Worm (Caenorhabditis elegans): ENCODE results near the gene str-168.

Gene str-168

DNA sequence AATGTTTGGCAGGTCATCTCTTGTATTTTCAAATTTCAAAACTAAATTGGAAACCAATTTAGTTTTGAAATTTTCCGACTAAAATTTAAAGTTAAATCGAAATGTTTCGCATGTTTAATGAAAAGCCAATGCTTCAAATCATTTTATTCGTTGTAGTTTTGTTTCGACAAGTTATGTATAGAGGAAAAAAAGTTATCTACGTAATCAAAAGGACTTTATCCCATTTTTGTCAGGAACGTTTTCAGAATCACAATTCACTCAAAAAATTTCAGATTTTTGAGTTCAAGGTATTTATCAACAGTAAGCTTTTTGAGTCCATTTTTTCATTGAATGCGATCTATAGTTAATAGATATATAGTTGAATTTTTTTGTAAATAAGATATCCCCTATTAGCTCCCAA lies at the start of gene str-168:
Gene str-168, plus strand, starts transcription at position 301 of the 400 bp plus-strand sequence.
- no peak for TF ChIP-seq snpc-4 (tag; optimal IDR thresholded peaks at IDR 0.05)
- no peak for TF ChIP-seq lin-13 (tag; optimal IDR thresholded peaks at IDR 0.05)
- TF ChIP-seq blmp-1 (tag; optimal IDR thresholded peaks at IDR 0.05): no peak

DNA sequence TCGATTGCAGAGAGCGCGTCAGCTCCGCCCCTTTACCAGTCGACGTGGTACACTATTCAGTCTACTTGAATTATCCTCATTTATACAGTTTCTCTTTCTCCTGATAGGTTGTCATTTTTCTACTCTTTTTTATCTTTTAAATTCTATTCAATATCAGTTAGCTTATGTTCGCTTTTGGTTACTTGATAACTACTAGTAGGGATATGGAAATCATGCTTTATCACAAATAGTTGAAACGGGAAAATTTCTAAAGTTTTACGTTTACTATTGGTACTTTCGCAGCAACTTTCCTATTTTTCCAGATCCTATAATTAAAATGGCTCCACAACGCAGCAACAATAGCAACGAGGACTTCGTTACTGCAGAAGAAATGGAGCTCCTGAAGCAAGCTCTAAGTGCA lies 49.2 kb upstream of the str-168 start, which contains the start of gene sgnh-1:
Gene sgnh-1, plus strand, starts transcription at position 301 of the 400 bp plus-strand sequence.
- no peak for TF ChIP-seq mep-1 (tag; optimal IDR thresholded peaks at IDR 0.05)
- no peak for TF ChIP-seq nhr-76 (tag; optimal IDR thresholded peaks at IDR 0.05)
- TF ChIP-seq elt-3 (tag; optimal IDR thresholded peaks at IDR 0.05): no peak
- TF ChIP-seq nhr-237 (tag; optimal IDR thresholded peaks at IDR 0.05): no peak
- TF ChIP-seq hlh-1 (tag; optimal IDR thresholded peaks at IDR 0.05): no peak
- TF ChIP-seq unc-39 (tag; optimal IDR thresholded peaks at IDR 0.05): no peak
- no peak for TF ChIP-seq flh-1 (GFP tag; optimal IDR thresholded peaks at IDR 0.05)
- no peak for TF ChIP-seq ceh-39 (tag; optimal IDR thresholded peaks at IDR 0.05)
- no peak for TF ChIP-seq unc-120 (tag; optimal IDR thresholded peaks at IDR 0.05; ENCODE audit: poor library complexity, severe bottlenecking)
- no peak for TF ChIP-seq nhr-2 (tag; optimal IDR thresholded peaks at IDR 0.05)
- no peak for TF ChIP-seq nhr-28 (tag; optimal IDR thresholded peaks at IDR 0.05)
- no peak for TF ChIP-seq ceh-43 (GFP tag; optimal IDR thresholded peaks at IDR 0.05)
- no peak for TF ChIP-seq pha-4 (tag; optimal IDR thresholded peaks at IDR 0.05)
- TF ChIP-seq lin-32 (GFP tag; optimal IDR thresholded peaks at IDR 0.05): no peak
- no peak for TF ChIP-seq sptf-1 (tag; optimal IDR thresholded peaks at IDR 0.05)

DNA sequence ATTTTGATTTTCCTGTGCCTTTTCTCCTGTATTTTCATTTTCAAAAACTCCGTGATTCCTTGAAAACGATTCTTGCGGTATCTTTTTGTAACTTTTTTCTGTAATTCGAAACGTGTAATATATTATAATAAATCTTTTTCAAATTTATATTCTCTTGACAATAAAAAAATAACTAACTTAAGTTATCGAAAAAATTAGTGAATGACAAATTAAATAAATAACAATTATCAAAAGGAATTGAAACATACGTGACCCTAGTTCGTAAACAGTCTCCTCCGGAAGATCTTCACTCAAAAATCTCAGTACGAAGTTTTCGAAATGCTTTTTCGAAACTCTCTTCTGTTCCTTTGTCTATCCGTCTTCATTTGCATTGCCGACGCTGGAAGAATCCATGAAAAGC lies 48.2 kb upstream of the str-168 start, which contains the start of gene T08B6.9:
Gene T08B6.9, plus strand, starts transcription at position 301 of the 400 bp plus-strand sequence.
- TF ChIP-seq hlh-1 (tag; optimal IDR thresholded peaks at IDR 0.05) (no peak), ceh-83 (GFP tag; optimal IDR thresholded peaks at IDR 0.05) (no peak), M03D4.4 (tag; optimal IDR thresholded peaks at IDR 0.05) (no peak), nhr-2 (tag; optimal IDR thresholded peaks at IDR 0.05) (no peak)

DNA sequence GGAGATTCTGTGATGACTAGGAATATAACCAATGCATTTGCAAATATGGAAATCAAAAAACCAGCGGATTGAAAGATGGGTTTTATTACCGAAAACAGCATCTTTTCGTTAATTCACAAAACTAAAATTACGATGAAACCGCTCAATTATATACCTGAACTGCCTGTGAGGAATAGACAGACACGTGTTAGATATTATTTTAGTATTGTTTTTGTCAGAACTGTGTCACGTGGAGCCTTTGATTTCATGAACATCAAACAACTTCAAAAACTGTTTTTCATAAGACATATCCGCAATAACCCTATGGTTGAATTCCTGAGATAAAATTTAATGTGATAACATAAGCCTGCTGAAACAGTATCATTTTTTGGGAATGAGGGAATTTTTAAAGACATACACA lies 34.8 kb upstream of the str-168 start, which contains the start of gene str-161:
Gene str-161, minus strand, starts transcription at position 101 of the 400 bp plus-strand sequence.
- TF ChIP-seq ham-2 (GFP tag; optimal IDR thresholded peaks at IDR 0.05) (no peak), nhr-12 (tag; optimal IDR thresholded peaks at IDR 0.05) (no peak), hlh-1 (tag; optimal IDR thresholded peaks at IDR 0.05) (no peak), nhr-237 (tag; optimal IDR thresholded peaks at IDR 0.05) (no peak), unc-120 (tag; optimal IDR thresholded peaks at IDR 0.05; ENCODE audit: poor library complexity, severe bottlenecking) (no peak), sem-2 (GFP tag; optimal IDR thresholded peaks at IDR 0.05) (no peak), ceh-83 (GFP tag; optimal IDR thresholded peaks at IDR 0.05) (no peak), ztf-11 (tag; optimal IDR thresholded peaks at IDR 0.05) (no peak), ces-1 (GFP tag; optimal IDR thresholded peaks at IDR 0.05) (no peak), unc-39 (tag; optimal IDR thresholded peaks at IDR 0.05) (no peak), zip-8 (tag; optimal IDR thresholded peaks at IDR 0.05) (no peak), unc-62 (GFP tag; optimal IDR thresholded peaks at IDR 0.05) (no peak), pha-4 (tag; optimal IDR thresholded peaks at IDR 0.05) (no peak), snpc-4 (tag; optimal IDR thresholded peaks at IDR 0.05) (no peak)

DNA sequence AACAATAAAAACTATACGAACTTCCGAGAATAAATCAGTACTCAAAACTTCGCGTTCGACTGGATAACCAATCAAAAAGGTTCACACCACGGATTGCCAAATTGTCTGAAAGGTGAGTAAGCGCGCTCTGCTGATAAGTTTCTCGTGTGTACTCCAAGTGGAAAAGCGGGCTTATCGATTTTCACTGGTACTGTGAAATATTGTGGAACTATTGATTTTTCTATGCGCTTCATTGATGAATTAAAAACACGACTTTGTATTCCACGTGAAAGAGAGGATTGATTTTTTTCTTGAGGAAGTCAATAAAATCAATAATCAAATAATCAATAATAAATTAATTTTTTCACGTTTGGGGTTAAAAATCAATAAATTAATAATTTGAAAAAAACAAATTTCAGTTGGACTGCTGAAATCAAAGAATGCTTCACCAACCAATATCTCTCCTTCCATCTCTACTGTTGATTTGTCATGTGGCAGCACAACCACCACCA lies 33.1 kb upstream of the str-168 start, which contains the start of gene T08B6.4:
Gene T08B6.4, plus strand, starts transcription at position 51 of the 491 bp plus-strand sequence.
- TF ChIP-seq hlh-1 (tag; optimal IDR thresholded peaks at IDR 0.05): no peak
- no peak for TF ChIP-seq drap-1 (GFP tag; optimal IDR thresholded peaks at IDR 0.05)
- no peak for TF ChIP-seq ztf-11 (tag; optimal IDR thresholded peaks at IDR 0.05)
- no peak for TF ChIP-seq nhr-76 (tag; optimal IDR thresholded peaks at IDR 0.05)
- no peak for TF ChIP-seq ham-2 (GFP tag; optimal IDR thresholded peaks at IDR 0.05)
- no peak for TF ChIP-seq ceh-39 (tag; optimal IDR thresholded peaks at IDR 0.05)
- no peak for TF ChIP-seq cnd-1 (tag; optimal IDR thresholded peaks at IDR 0.05)
- no peak for TF ChIP-seq mep-1 (tag; optimal IDR thresholded peaks at IDR 0.05)

DNA sequence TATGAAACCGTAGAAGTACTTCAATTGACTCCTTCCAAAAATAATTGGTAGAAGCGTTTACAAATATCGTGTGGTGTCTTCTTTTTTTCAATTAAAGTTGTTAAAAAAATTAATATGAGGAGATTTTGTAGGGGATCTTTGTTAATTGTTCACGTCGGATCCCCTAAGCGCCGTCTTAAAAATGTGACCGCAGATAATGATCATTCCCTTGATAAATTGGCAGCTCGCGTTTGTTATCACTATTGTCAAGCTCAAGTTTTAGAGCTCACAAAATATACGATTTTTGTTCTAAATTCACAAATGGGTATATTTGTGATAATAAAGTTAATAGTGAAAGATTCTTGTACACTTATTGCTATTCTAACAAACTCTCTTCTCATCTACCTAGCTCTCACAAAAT lies 29.7 kb upstream of the str-168 start, which contains the start of gene str-159:
Gene str-159, plus strand, starts transcription at position 301 of the 400 bp plus-strand sequence.
- TF ChIP-seq bed-3 (GFP tag; optimal IDR thresholded peaks at IDR 0.05): no peak
- no peak for TF ChIP-seq sem-2 (GFP tag; optimal IDR thresholded peaks at IDR 0.05)
- TF ChIP-seq hlh-1 (tag; optimal IDR thresholded peaks at IDR 0.05): no peak
- TF ChIP-seq elt-1 (tag; optimal IDR thresholded peaks at IDR 0.05; ENCODE audit: borderline replicate concordance, insufficient read depth): no peak
- no peak for TF ChIP-seq snpc-4 (tag; optimal IDR thresholded peaks at IDR 0.05)
- no peak for TF ChIP-seq lsy-2 (tag; optimal IDR thresholded peaks at IDR 0.05)
- TF ChIP-seq M03D4.4 (tag; optimal IDR thresholded peaks at IDR 0.05): no peak
- TF ChIP-seq mep-1 (tag; optimal IDR thresholded peaks at IDR 0.05): no peak
- no peak for TF ChIP-seq unc-62 (GFP tag; optimal IDR thresholded peaks at IDR 0.05)
